Fruit fly (Drosophila melanogaster): ENCODE data around the gene tim.

The tim gene

dm6 chr2L:3452286-3452685 is 55.6 kb downstream of the tim start, which contains the start of gene CG12795 (continued):
- TF ChIP-seq tx (GFP tag; optimal IDR thresholded peaks at IDR 0.05) = no peak
- TF ChIP-seq bsh (GFP tag; optimal IDR thresholded peaks at IDR 0.05) = no peak
- TF ChIP-seq dati (GFP tag; IDR thresholded peaks at IDR 0.05) = no peak
- TF ChIP-seq Dp (GFP tag; optimal IDR thresholded peaks at IDR 0.05) = peak; percentile 12
- TF ChIP-seq btn (GFP tag; optimal IDR thresholded peaks at IDR 0.05) = no peak
- TF ChIP-seq CG1647 (GFP tag; optimal IDR thresholded peaks at IDR 0.05) = no peak
- no peak for TF ChIP-seq CG12236 (GFP tag; optimal IDR thresholded peaks at IDR 0.05)
- TF ChIP-seq CG10267 (tag; optimal IDR thresholded peaks at IDR 0.05) = peak; percentile 61
- TF ChIP-seq CG10565 (GFP tag; optimal IDR thresholded peaks at IDR 0.05) = no peak
- TF ChIP-seq CG4360 (GFP tag; IDR thresholded peaks at IDR 0.05) = no peak
- no peak for TF ChIP-seq Aef1 (GFP tag; IDR thresholded peaks at IDR 0.05)
- TF ChIP-seq CG1603 (tag; optimal IDR thresholded peaks at IDR 0.05) = no peak
- no peak for TF ChIP-seq bowl (GFP tag; IDR thresholded peaks at IDR 0.05)
- no peak for TF ChIP-seq gro (GFP tag; optimal IDR thresholded peaks at IDR 0.05)
- TF ChIP-seq CG9797 (GFP tag; optimal IDR thresholded peaks at IDR 0.05) = peak; percentile 64
- no peak for TF ChIP-seq CG2129 (GFP tag; IDR thresholded peaks at IDR 0.05; ENCODE audit: partially characterized antibody)
- TF ChIP-seq Asciz (GFP tag; optimal IDR thresholded peaks at IDR 0.05) = no peak
- no peak for TF ChIP-seq cwo (GFP tag; optimal IDR thresholded peaks at IDR 0.05)
- TF ChIP-seq CG6854 (GFP tag; optimal IDR thresholded peaks at IDR 0.05) = no peak
- no peak for TF ChIP-seq psq (GFP tag; optimal IDR thresholded peaks at IDR 0.05)
- no peak for TF ChIP-seq Pdp1 (GFP tag; optimal IDR thresholded peaks at IDR 0.05)
- TF ChIP-seq CG12659 (GFP tag; optimal IDR thresholded peaks at IDR 0.05) = peak; percentile 9
- TF ChIP-seq crc (GFP tag; optimal IDR thresholded peaks at IDR 0.05) = no peak
- TF ChIP-seq CG12104 (GFP tag; optimal IDR thresholded peaks at IDR 0.05) = no peak
- TF ChIP-seq chinmo (GFP tag; IDR thresholded peaks at IDR 0.05; ENCODE audit: partially characterized antibody) = no peak
- no peak for TF ChIP-seq z (GFP tag; IDR thresholded peaks at IDR 0.05)
- TF ChIP-seq run (tag; optimal IDR thresholded peaks at IDR 0.05) = no peak
- TF ChIP-seq amos (GFP tag; IDR thresholded peaks at IDR 0.05; ENCODE audit: partially characterized antibody) = no peak
- no peak for TF ChIP-seq croc (GFP tag; conservative IDR thresholded peaks at IDR 0.05)
- peak; percentile 25 for TF ChIP-seq CG2712 (tag; optimal IDR thresholded peaks at IDR 0.05)
- TF ChIP-seq CG14441 (GFP tag; IDR thresholded peaks at IDR 0.05) = no peak
- no peak for TF ChIP-seq Dref (GFP tag; IDR thresholded peaks at IDR 0.05)
- no peak for TF ChIP-seq CG15011 (GFP tag; optimal IDR thresholded peaks at IDR 0.05)
- peak; percentile 72 for TF ChIP-seq gfzf (GFP tag; optimal IDR thresholded peaks at IDR 0.05)
- TF ChIP-seq CTCF (GFP tag; optimal IDR thresholded peaks at IDR 0.05) = no peak
- TF ChIP-seq CG11085 (GFP tag; IDR thresholded peaks at IDR 0.05) = no peak
- TF ChIP-seq fd96Cb (tag; optimal IDR thresholded peaks at IDR 0.05) = no peak
- TF ChIP-seq CG10959 (GFP tag; IDR thresholded peaks at IDR 0.05) = no peak
- no peak for TF ChIP-seq tap (tag; optimal IDR thresholded peaks at IDR 0.05)
- TF ChIP-seq unpg (GFP tag; optimal IDR thresholded peaks at IDR 0.05) = no peak
- TF ChIP-seq CkIIα-i1 (GFP tag; IDR thresholded peaks at IDR 0.05) = no peak
- no peak for TF ChIP-seq B-H2 (GFP tag; optimal IDR thresholded peaks at IDR 0.05)
- TF ChIP-seq Lim3 (GFP tag; IDR thresholded peaks at IDR 0.05) = no peak
- TF ChIP-seq CG9727 (GFP tag; optimal IDR thresholded peaks at IDR 0.05) = no peak
- TF ChIP-seq CG10431 (GFP tag; optimal IDR thresholded peaks at IDR 0.05) = no peak
- TF ChIP-seq jigr1 (GFP tag; IDR thresholded peaks at IDR 0.05) = no peak; the same call in 2 of the 3 replicates
- peak; percentile 5 for TF ChIP-seq nom (GFP tag; optimal IDR thresholded peaks at IDR 0.05)
- no peak for TF ChIP-seq CG9876 (GFP tag; optimal IDR thresholded peaks at IDR 0.05)
- no peak for TF ChIP-seq CG11560 (tag; IDR thresholded peaks at IDR 0.05)
- TF ChIP-seq luna (GFP tag; optimal IDR thresholded peaks at IDR 0.05) = no peak
- no peak for TF ChIP-seq Lhr (GFP tag; optimal IDR thresholded peaks at IDR 0.05)
- TF ChIP-seq stwl (tag; optimal IDR thresholded peaks at IDR 0.05) = peak; percentile 69
